Fruit fly (Drosophila melanogaster) whole organism, embryonic: ENCODE results near the gene CG11085.

Source experiments
- Antp ChIP-seq: fragments of 200-800 bp; sonication (Bioruptor generic); optimal IDR thresholded peaks from 3 replicates; lab custom pipeline; 2016; ENCODE audit warnings: missing biosample characterization, missing genetic modification characterization
- Atf-2 ChIP-seq: fragments of 200-800 bp; sonication (Bioruptor generic); optimal IDR thresholded peaks from 2 replicates; lab custom pipeline; 2016; ENCODE audit warnings: missing biosample characterization, missing genetic modification characterization
- BEAF-32 ChIP-seq: fragments of 200-800 bp; sonication (Bioruptor generic); optimal IDR thresholded peaks from 3 replicates; lab custom pipeline; 2017; ENCODE audit warnings: missing biosample characterization, missing genetic modification characterization, mild to moderate bottlenecking, moderate library complexity, missing genetic modification reagents
- CG11093 ChIP-seq: fragments of 200-800 bp; sonication (Bioruptor generic); IDR thresholded peaks from 3 replicates; pipeline ENCODE4 v1.3.6; 2022; ENCODE audit warnings: missing biosample characterization, missing genetic modification characterization
- CG11695 ChIP-seq: fragments of 200-800 bp; sonication (Bioruptor generic); IDR thresholded peaks from 3 replicates; pipeline ENCODE4 v1.3.6; 2022; ENCODE audit warnings: missing biosample characterization, missing genetic modification characterization
- CG12744 ChIP-seq: fragments of 200-800 bp; sonication (Bioruptor generic); optimal IDR thresholded peaks from 2 replicates; lab custom pipeline; 2016; ENCODE audit warnings: missing biosample characterization, missing genetic modification characterization
- CG12942 ChIP-seq: fragments of 200-800 bp; sonication (Bioruptor generic); optimal IDR thresholded peaks from 3 replicates; lab custom pipeline; 2016; ENCODE audit warnings: missing biosample characterization, missing genetic modification characterization
- CG13894 ChIP-seq: fragments of 200-800 bp; sonication (Bioruptor generic); optimal IDR thresholded peaks from 3 replicates; lab custom pipeline; 2018; ENCODE audit warnings: missing biosample characterization, mild to moderate bottlenecking, missing genetic modification characterization, moderate library complexity
- CG15479 ChIP-seq: fragments of 200-800 bp; sonication (Bioruptor generic); optimal IDR thresholded peaks from 3 replicates; lab custom pipeline; 2019; ENCODE audit warnings: missing biosample characterization, mild to moderate bottlenecking, missing genetic modification characterization, moderate library complexity
- CG17568 ChIP-seq: fragments of 200-800 bp; sonication (Bioruptor generic); optimal IDR thresholded peaks from 2 replicates; lab custom pipeline; 2018; ENCODE audit warnings: missing biosample characterization, mild to moderate bottlenecking, missing genetic modification characterization, moderate library complexity
- CG33557 ChIP-seq: fragments of 200-800 bp; sonication (Bioruptor generic); optimal IDR thresholded peaks from 2 replicates; lab custom pipeline; 2019; ENCODE audit warnings: missing biosample characterization, mild to moderate bottlenecking, missing genetic modification characterization, moderate library complexity
- CG4328 ChIP-seq: fragments of 200-800 bp; sonication (Bioruptor generic); optimal IDR thresholded peaks from 3 replicates; lab custom pipeline; 2017; ENCODE audit warnings: missing biosample characterization, missing genetic modification reagents, missing genetic modification characterization
- CG4617 ChIP-seq: fragments of 200-800 bp; sonication (Bioruptor generic); optimal IDR thresholded peaks from 3 replicates; lab custom pipeline; 2016; ENCODE audit warnings: missing biosample characterization, missing genetic modification characterization, borderline replicate concordance
- CG6254 ChIP-seq: fragments of 200-800 bp; sonication (Bioruptor generic); optimal IDR thresholded peaks from 3 replicates; lab custom pipeline; 2017; ENCODE audit warnings: mild to moderate bottlenecking, missing biosample characterization, missing genetic modification reagents, missing genetic modification characterization
- CG6683 ChIP-seq: fragments of 200-800 bp; sonication (Bioruptor generic); optimal IDR thresholded peaks from 2 replicates; lab custom pipeline; 2017; ENCODE audit warnings: missing biosample characterization, mild to moderate bottlenecking, missing genetic modification characterization, missing genetic modification reagents
- CG6854 ChIP-seq: fragments of 200-800 bp; sonication (Bioruptor generic); optimal IDR thresholded peaks from 3 replicates; lab custom pipeline; 2017; ENCODE audit warnings: missing biosample characterization, mild to moderate bottlenecking, missing genetic modification characterization
- CG9609 ChIP-seq: fragments of 200-800 bp; sonication (Bioruptor generic); optimal IDR thresholded peaks from 3 replicates; lab custom pipeline; 2016; ENCODE audit warnings: missing biosample characterization, missing genetic modification characterization
- CkIIα-i1 ChIP-seq: fragments of 200-800 bp; sonication (Bioruptor generic); IDR thresholded peaks from 2 replicates; pipeline ENCODE4 v1.3.6; 2022; ENCODE audit warnings: missing biosample characterization, missing genetic modification characterization
- D19A ChIP-seq: fragments of 200-800 bp; optimal IDR thresholded peaks from 3 replicates; lab custom pipeline; 2019; ENCODE audit warnings: missing biosample characterization, mild to moderate bottlenecking, missing genetic modification characterization, moderate library complexity
- Dref ChIP-seq: fragments of 200-800 bp; sonication (Bioruptor generic); IDR thresholded peaks from 2 replicates; pipeline ENCODE4 v1.3.6; 2022; ENCODE audit warnings: missing biosample characterization, missing genetic modification characterization
- Eip74EF ChIP-seq, 2 experiments: fragments of 200-800 bp in 1 of 2; fragments of >200 bp in 1 of 2; sonication (Bioruptor generic) in 1 of 2; optimal IDR thresholded peaks; 2 replicates each; lab custom pipeline; 2017 to 2019; ENCODE audit warnings: missing biosample characterization in 2 of 2, missing genetic modification characterization in 2 of 2, mild to moderate bottlenecking in 1 of 2, moderate library complexity in 1 of 2
- Ets97D ChIP-seq: fragments of 200-800 bp; sonication (Bioruptor generic); optimal IDR thresholded peaks from 3 replicates; lab custom pipeline; 2016; ENCODE audit warnings: missing biosample characterization, missing genetic modification characterization
- Fer3 ChIP-seq: fragments of 200-800 bp; sonication (Bioruptor generic); optimal IDR thresholded peaks from 2 replicates; lab custom pipeline; 2018; ENCODE audit warnings: missing biosample characterization, mild to moderate bottlenecking, missing genetic modification characterization, moderate library complexity
- GATAe ChIP-seq: fragments of 200-800 bp; sonication (Bioruptor generic); conservative IDR thresholded peaks from 2 replicates; pipeline ENCODE4 v1.3.6; 2022; ENCODE audit warnings: missing biosample characterization, missing genetic modification characterization
- Lpt ChIP-seq: fragments of >200 bp; optimal IDR thresholded peaks from 2 replicates; lab custom pipeline; 2018; ENCODE audit warnings: missing biosample characterization, missing genetic modification characterization
- MESR4 ChIP-seq: fragments of 200-800 bp; sonication (Bioruptor generic); optimal IDR thresholded peaks from 2 replicates; lab custom pipeline; 2018; ENCODE audit warnings: missing biosample characterization, mild to moderate bottlenecking, missing genetic modification characterization, moderate library complexity
- Oli ChIP-seq: fragments of 200-800 bp; sonication (Bioruptor generic); optimal IDR thresholded peaks from 2 replicates; lab custom pipeline; 2018; ENCODE audit warnings: missing biosample characterization, mild to moderate bottlenecking, missing genetic modification characterization, moderate library complexity
- Optix ChIP-seq: fragments of 200-800 bp; sonication (Bioruptor generic); IDR thresholded peaks from 3 replicates; pipeline ENCODE4 v1.3.6; 2022; ENCODE audit warnings: missing biosample characterization, missing genetic modification characterization
- Trl ChIP-seq, 3 experiments: fragments of >200 bp in 2 of 3; fragments of 200-800 bp in 1 of 3; sonication (Bioruptor generic) in 1 of 3; optimal IDR thresholded peaks; 2 replicates in 1 of 3; 3 replicates in 2 of 3; lab custom pipeline; 2016 to 2017; ENCODE audit warnings: missing biosample characterization in 1 of 3, missing genetic modification characterization in 1 of 3
- bab2 ChIP-seq: fragments of 200-800 bp; sonication (Bioruptor generic); optimal IDR thresholded peaks from 2 replicates; lab custom pipeline; 2016; ENCODE audit warnings: missing biosample characterization, missing genetic modification characterization
- crp ChIP-seq, 2 experiments: fragments of 200-800 bp; sonication (Bioruptor generic); optimal IDR thresholded peaks; 2 replicates in 1 of 2; 3 replicates in 1 of 2; lab custom pipeline; 2017; ENCODE audit warnings: missing biosample characterization in 2 of 2, missing genetic modification characterization in 2 of 2, mild to moderate bottlenecking in 1 of 2, moderate library complexity in 1 of 2
- dmrt99B ChIP-seq: fragments of 200-800 bp; sonication (Bioruptor generic); optimal IDR thresholded peaks from 2 replicates; lab custom pipeline; 2018; ENCODE audit warnings: missing biosample characterization, mild to moderate bottlenecking, missing genetic modification characterization, moderate library complexity
- dpn ChIP-seq, 2 experiments: fragments of 200-800 bp; sonication (Bioruptor generic); optimal IDR thresholded peaks; 3 replicates each; lab custom pipeline; 2016; ENCODE audit warnings: missing biosample characterization in 2 of 2, missing genetic modification characterization in 2 of 2
- fd64A ChIP-seq: fragments of 200-800 bp; sonication (Bioruptor generic); optimal IDR thresholded peaks from 3 replicates; lab custom pipeline; 2018; ENCODE audit warnings: missing biosample characterization, mild to moderate bottlenecking, missing genetic modification characterization
- gro ChIP-seq: fragments of 200-800 bp; sonication (Bioruptor generic); optimal IDR thresholded peaks from 2 replicates; lab custom pipeline; 2016; ENCODE audit warnings: missing biosample characterization, missing genetic modification characterization
- her ChIP-seq: fragments of 200-800 bp; sonication (Bioruptor generic); optimal IDR thresholded peaks from 2 replicates; lab custom pipeline; 2016; ENCODE audit warnings: missing biosample characterization, missing genetic modification characterization
- inv ChIP-seq: fragments of 200-800 bp; sonication (Bioruptor generic); IDR thresholded peaks from 2 replicates; pipeline ENCODE4 v1.3.6; 2022; ENCODE audit warnings: missing biosample characterization, missing genetic modification characterization; ENCODE audit not compliant: partially characterized antibody
- jing ChIP-seq: fragments of 200-800 bp; sonication (Bioruptor generic); optimal IDR thresholded peaks from 2 replicates; lab custom pipeline; 2018; ENCODE audit warnings: missing biosample characterization, mild to moderate bottlenecking, missing genetic modification characterization
- mam ChIP-seq: fragments of 200-800 bp; sonication (Bioruptor generic); optimal IDR thresholded peaks from 3 replicates; lab custom pipeline; 2016; ENCODE audit warnings: missing biosample characterization, missing genetic modification characterization
- nerfin-2 ChIP-seq: fragments of 200-800 bp; sonication (Bioruptor generic); IDR thresholded peaks from 2 replicates; pipeline ENCODE4 v1.3.6; 2022; ENCODE audit warnings: missing biosample characterization, missing genetic modification characterization; ENCODE audit not compliant: partially characterized antibody
- nmo ChIP-seq: fragments of 200-800 bp; sonication (Bioruptor generic); optimal IDR thresholded peaks from 2 replicates; lab custom pipeline; 2018; ENCODE audit warnings: missing biosample characterization, mild to moderate bottlenecking, missing genetic modification characterization, moderate library complexity
- oc ChIP-seq: fragments of 200-800 bp; sonication (Bioruptor generic); optimal IDR thresholded peaks from 2 replicates; lab custom pipeline; 2018; ENCODE audit warnings: missing biosample characterization, mild to moderate bottlenecking, missing genetic modification characterization, moderate library complexity
- phol ChIP-seq: fragments of 200-800 bp; sonication (Bioruptor generic); optimal IDR thresholded peaks from 3 replicates; lab custom pipeline; 2018; ENCODE audit warnings: missing biosample characterization, mild to moderate bottlenecking, missing genetic modification characterization, moderate library complexity
- twi ChIP-seq: fragments of 200-800 bp; optimal IDR thresholded peaks from 2 replicates; lab custom pipeline; 2019; ENCODE audit warnings: missing biosample characterization, mild to moderate bottlenecking, missing genetic modification characterization, moderate library complexity
- wdn ChIP-seq: fragments of 200-800 bp; sonication (Bioruptor generic); IDR thresholded peaks from 2 replicates; pipeline ENCODE4 v1.3.6; 2022; ENCODE audit warnings: missing biosample characterization, missing genetic modification characterization
- wek ChIP-seq: fragments of 200-800 bp; sonication (Bioruptor generic); optimal IDR thresholded peaks from 3 replicates; lab custom pipeline; 2018; ENCODE audit warnings: missing biosample characterization, mild to moderate bottlenecking, missing genetic modification characterization, moderate library complexity
- zfh2 ChIP-seq: fragments of 200-800 bp; sonication (Bioruptor generic); optimal IDR thresholded peaks from 2 replicates; lab custom pipeline; 2016; ENCODE audit warnings: missing biosample characterization, missing genetic modification characterization

The CG11085 gene

DNA sequence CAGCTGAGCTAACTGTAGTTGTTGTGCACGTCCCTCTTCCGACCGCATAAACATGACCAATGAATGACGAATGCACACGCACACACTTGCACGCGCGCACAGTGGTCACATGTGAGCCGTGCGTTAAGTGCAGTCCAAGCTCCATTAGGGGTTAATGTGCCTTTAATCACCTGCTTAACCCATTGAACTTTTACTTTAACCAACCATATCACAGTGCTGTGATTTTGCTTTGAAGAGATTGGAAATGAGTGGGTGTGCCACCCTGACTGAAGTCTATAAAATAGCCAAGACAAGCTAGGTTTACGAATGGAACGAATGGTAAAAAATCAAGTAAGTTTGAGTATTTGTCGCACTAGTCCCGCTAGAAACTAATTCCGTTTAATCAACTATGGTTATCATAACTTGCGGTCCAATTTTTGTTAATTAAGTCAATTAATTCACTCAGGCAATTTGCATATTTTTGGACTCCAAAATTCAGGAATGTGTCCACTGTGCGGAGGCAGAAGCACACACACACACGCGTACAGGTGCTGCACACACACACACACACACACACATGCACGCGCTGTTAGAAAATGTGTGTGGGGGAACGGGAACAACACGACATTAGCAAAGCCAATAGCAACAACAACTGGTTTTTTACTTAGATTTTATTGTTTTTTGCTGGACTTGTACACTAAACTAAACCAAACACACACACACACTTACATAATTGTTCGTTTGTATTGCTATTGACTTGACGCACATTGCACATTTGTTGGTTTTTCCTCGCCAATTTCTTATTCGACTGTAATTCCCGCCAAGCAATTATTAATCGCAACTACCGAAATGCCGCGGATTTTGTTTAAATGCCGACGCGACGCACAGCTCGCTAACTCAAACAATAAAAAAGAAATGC, 24.6 kb upstream of the CG11085 start (continued):
- no peak for TF ChIP-seq CG17568 (GFP tag; lab: Kevin White, UChicago)
- peak; percentile 54 for TF ChIP-seq D19A (tag; lab: Kevin White, UChicago)
- TF ChIP-seq CG4617 (GFP tag; lab: Kevin White, UChicago): peak; percentile 74
- TF ChIP-seq zfh2 (GFP tag; lab: Kevin White, UChicago): peak; percentile 4
- no peak for TF ChIP-seq BEAF-32 (GFP tag; lab: Kevin White, UChicago)
- TF ChIP-seq Optix: no peak; the same call in 2 of the 3 replicates
- TF ChIP-seq her (GFP tag; lab: Kevin White, UChicago): peak; percentile 22
- TF ChIP-seq CG11093 (GFP tag; lab: Robert Waterston, UW): no peak
- peak; percentile 43 for TF ChIP-seq CG13894 (tag; lab: Kevin White, UChicago)
- TF ChIP-seq Ets97D: no peak
- no peak for TF ChIP-seq Dref
- TF ChIP-seq inv (GFP tag; lab: Robert Waterston, UW): 0 out of 2 replicates have a peak, but pooled peaks have one; percentile 21
- peak; percentile 63 for TF ChIP-seq nmo (GFP tag; lab: Kevin White, UChicago)
- TF ChIP-seq Antp: peak; percentile 13
- no peak for TF ChIP-seq CkIIα-i1 (GFP tag; lab: Robert Waterston, UW)
- TF ChIP-seq phol (tag; lab: Kevin White, UChicago): peak; percentile 63
- peak; percentile 14; the same call in 1 of the 2 replicates for TF ChIP-seq nerfin-2 (GFP tag; lab: Robert Waterston, UW)
- peak; percentile 72 for TF ChIP-seq Oli (tag; lab: Kevin White, UChicago)
- peak; percentile 45 for TF ChIP-seq CG33557 (GFP tag; lab: Kevin White, UChicago)
- TF ChIP-seq CG12744 (GFP tag; lab: Kevin White, UChicago): no peak
- TF ChIP-seq mam (GFP tag; lab: Kevin White, UChicago): peak; percentile 21
- TF ChIP-seq CG6854 (GFP tag; lab: Kevin White, UChicago): peak; percentile 36
- peak; percentile 47 for TF ChIP-seq fd64A (GFP tag; lab: Kevin White, UChicago)
- no peak for TF ChIP-seq Lpt (GFP tag; lab: Kevin White, UChicago)
- TF ChIP-seq CG6683 (GFP tag; lab: Kevin White, UChicago): no peak
- peak; percentile 3 for TF ChIP-seq oc (tag; lab: Kevin White, UChicago)
- TF ChIP-seq MESR4 (GFP tag; lab: Kevin White, UChicago): peak; percentile 64
- TF ChIP-seq wdn: no peak
- no peak for TF ChIP-seq crp (GFP tag; optimal IDR thresholded peaks at IDR 0.05; lab: Kevin White, UChicago)
- 0 out of 3 replicates have a peak, but pooled peaks have one; percentile 6 for TF ChIP-seq CG11695 (GFP tag; lab: Robert Waterston, UW)
- peak; percentile 26 for TF ChIP-seq CG12942 (GFP tag; lab: Kevin White, UChicago)
- no peak for TF ChIP-seq wek (GFP tag; lab: Kevin White, UChicago)
- no peak for TF ChIP-seq GATAe (GFP tag; lab: Robert Waterston, UW)
- TF ChIP-seq twi (tag; lab: Kevin White, UChicago): peak; percentile 13
- TF ChIP-seq bab2 (GFP tag; lab: Kevin White, UChicago): peak; percentile 14
- peak; percentile 60 for TF ChIP-seq CG15479 (GFP tag; lab: Kevin White, UChicago)
- TF ChIP-seq Atf-2 (GFP tag; lab: Kevin White, UChicago): peak; percentile 53
- TF ChIP-seq dpn (GFP tag; optimal IDR thresholded peaks at IDR 0.05; lab: Kevin White, UChicago): peak; percentile 27 to 44
- peak; percentile 4 for TF ChIP-seq CG6254
- TF ChIP-seq jing (GFP tag; lab: Kevin White, UChicago): no peak
- peak; percentile 45 for TF ChIP-seq CG4328
- TF ChIP-seq Trl (optimal IDR thresholded peaks at IDR 0.05; lab: Kevin White, UChicago): no peak
- TF ChIP-seq Trl (GFP tag; optimal IDR thresholded peaks at IDR 0.05; lab: Kevin White, UChicago): peak; percentile 43
- no peak for TF ChIP-seq gro (GFP tag; lab: Kevin White, UChicago)
- peak in 1 of 2 experiments; percentile 45 for TF ChIP-seq Eip74EF (GFP tag; optimal IDR thresholded peaks at IDR 0.05; lab: Kevin White, UChicago)
- TF ChIP-seq dmrt99B (tag; lab: Kevin White, UChicago): peak; percentile 67
- TF ChIP-seq Fer3 (tag; lab: Kevin White, UChicago): peak; percentile 32
- TF ChIP-seq CG9609: peak; percentile 64
